Worm (Caenorhabditis elegans) whole organism, L2 larva: Measurements from ENCODE around the gene hrg-1.

ENCODE experiments used
- F13H6.1 ChIP-seq: sonication (generic microtip); optimal IDR thresholded peaks from 2 replicates; lab custom pipeline; 2016; ENCODE audit warnings: missing genetic modification characterization, missing compliant biosample characterization
- Y55F3AM.14 ChIP-seq: fragments of 200-800 bp; sonication (Bioruptor generic); optimal IDR thresholded peaks from 2 replicates; lab custom pipeline; 2018; ENCODE audit warnings: mild to moderate bottlenecking, missing genetic modification characterization, missing compliant biosample characterization
- ZK546.5 ChIP-seq: sonication (generic microtip); optimal IDR thresholded peaks from 2 replicates; lab custom pipeline; 2017; ENCODE audit warnings: missing biosample characterization, missing genetic modification characterization
- alr-1 ChIP-seq: fragments of 150-350 bp; optimal IDR thresholded peaks from 2 replicates; lab custom pipeline; 2014; ENCODE audit warnings: missing biosample characterization, missing genetic modification characterization
- aly-2 ChIP-seq: fragments of 150-350 bp; optimal IDR thresholded peaks from 2 replicates; lab custom pipeline; 2014; ENCODE audit warnings: missing biosample characterization, missing genetic modification characterization
- ama-1 ChIP-seq: fragments of 150-350 bp; optimal IDR thresholded peaks from 2 replicates; lab custom pipeline; 2018; ENCODE audit warnings: inconsistent platforms
- blmp-1 ChIP-seq: sonication (generic microtip); optimal IDR thresholded peaks from 2 replicates; lab custom pipeline; 2017; ENCODE audit warnings: missing genetic modification characterization, mild to moderate bottlenecking, missing compliant biosample characterization, antibody characterized with exemption, moderate library complexity; ENCODE audit not compliant: insufficient read depth
- ceh-16 ChIP-seq: fragments of 150-350 bp; optimal IDR thresholded peaks from 2 replicates; lab custom pipeline; 2014; ENCODE audit warnings: missing biosample characterization, missing genetic modification characterization
- ceh-82 ChIP-seq: fragments of 150-350 bp; optimal IDR thresholded peaks from 2 replicates; lab custom pipeline; 2014; ENCODE audit warnings: missing biosample characterization, missing genetic modification characterization
- crh-2 ChIP-seq: sonication (generic microtip); optimal IDR thresholded peaks from 2 replicates; lab custom pipeline; 2017; ENCODE audit warnings: missing biosample characterization, missing genetic modification characterization
- dmd-4 ChIP-seq: sonication (generic microtip); optimal IDR thresholded peaks from 2 replicates; lab custom pipeline; 2017; ENCODE audit warnings: missing biosample characterization, missing genetic modification characterization
- egl-27 ChIP-seq: sonication (generic microtip); optimal IDR thresholded peaks from 3 replicates; lab custom pipeline; 2017; ENCODE audit warnings: missing biosample characterization, missing genetic modification reagents, missing genetic modification characterization
- elt-3 ChIP-seq: sonication (generic microtip); optimal IDR thresholded peaks from 2 replicates; lab custom pipeline; 2017; ENCODE audit warnings: missing biosample characterization, missing genetic modification characterization
- fos-1 ChIP-seq: fragments of 150-350 bp; optimal IDR thresholded peaks from 2 replicates; lab custom pipeline; 2014; ENCODE audit warnings: missing biosample characterization, missing genetic modification characterization
- gmeb-1 ChIP-seq: fragments of 150-350 bp; optimal IDR thresholded peaks from 2 replicates; lab custom pipeline; 2014; ENCODE audit warnings: missing biosample characterization, missing genetic modification characterization
- lin-13 ChIP-seq: fragments of 150-350 bp; optimal IDR thresholded peaks from 2 replicates; lab custom pipeline; 2014; ENCODE audit warnings: missing biosample characterization, missing genetic modification reagents, missing genetic modification characterization
- lin-39 ChIP-seq: fragments of 150-350 bp; optimal IDR thresholded peaks from 2 replicates; lab custom pipeline; 2014; ENCODE audit warnings: missing biosample characterization, missing genetic modification reagents, missing genetic modification characterization
- lsy-2 ChIP-seq, 2 experiments: fragments of 150-350 bp in 1 of 2; sonication (generic microtip) in 1 of 2; optimal IDR thresholded peaks; 2 replicates each; lab custom pipeline; 2014 to 2017; ENCODE audit warnings: missing biosample characterization in 2 of 2, missing genetic modification characterization in 2 of 2
- mab-5 ChIP-seq: fragments of 150-350 bp; optimal IDR thresholded peaks from 2 replicates; lab custom pipeline; 2014; ENCODE audit warnings: missing biosample characterization, missing genetic modification characterization
- mbf-1 ChIP-seq: sonication (generic microtip); optimal IDR thresholded peaks from 2 replicates; lab custom pipeline; 2017; ENCODE audit warnings: missing biosample characterization, missing genetic modification characterization
- nhr-11 ChIP-seq: fragments of 150-350 bp; optimal IDR thresholded peaks from 2 replicates; lab custom pipeline; 2014; ENCODE audit warnings: missing biosample characterization, missing genetic modification characterization
- nhr-12 ChIP-seq: fragments of 150-350 bp; optimal IDR thresholded peaks from 2 replicates; lab custom pipeline; 2014; ENCODE audit warnings: missing biosample characterization, missing genetic modification characterization
- nhr-129 ChIP-seq: fragments of 150-350 bp; optimal IDR thresholded peaks from 2 replicates; lab custom pipeline; 2014; ENCODE audit warnings: missing biosample characterization, missing genetic modification characterization
- nhr-21 ChIP-seq: fragments of 150-350 bp; optimal IDR thresholded peaks from 2 replicates; lab custom pipeline; 2014; ENCODE audit warnings: missing biosample characterization, missing genetic modification characterization
- nhr-23 ChIP-seq: fragments of 150-350 bp; optimal IDR thresholded peaks from 2 replicates; lab custom pipeline; 2014; ENCODE audit warnings: missing biosample characterization, missing genetic modification reagents, missing genetic modification characterization
- nhr-237 ChIP-seq: fragments of 150-350 bp; optimal IDR thresholded peaks from 2 replicates; lab custom pipeline; 2014; ENCODE audit warnings: missing biosample characterization, missing genetic modification characterization
- nhr-25 ChIP-seq: fragments of 150-350 bp; sonication (generic microtip); optimal IDR thresholded peaks from 3 replicates; lab custom pipeline; 2014; ENCODE audit warnings: missing biosample characterization, missing genetic modification characterization
- nhr-6 ChIP-seq: fragments of 150-350 bp; optimal IDR thresholded peaks from 2 replicates; lab custom pipeline; 2014; ENCODE audit warnings: missing biosample characterization, missing genetic modification characterization
- nhr-77 ChIP-seq: fragments of 150-350 bp; optimal IDR thresholded peaks from 2 replicates; lab custom pipeline; 2014; ENCODE audit warnings: missing biosample characterization, missing genetic modification characterization
- peb-1 ChIP-seq: fragments of 150-350 bp; optimal IDR thresholded peaks from 2 replicates; lab custom pipeline; 2014; ENCODE audit warnings: missing biosample characterization, missing genetic modification characterization
- sem-4 ChIP-seq: fragments of 150-350 bp; optimal IDR thresholded peaks from 2 replicates; lab custom pipeline; 2014; ENCODE audit warnings: missing biosample characterization, missing genetic modification reagents, missing genetic modification characterization
- skn-1 ChIP-seq: sonication (generic microtip); optimal IDR thresholded peaks from 2 replicates; lab custom pipeline; 2017; ENCODE audit warnings: missing biosample characterization, missing genetic modification characterization
- sma-9 ChIP-seq, 2 experiments: fragments of 150-350 bp in 1 of 2; sonication (generic microtip) in 1 of 2; optimal IDR thresholded peaks; 2 replicates each; lab custom pipeline; 2014 to 2016; ENCODE audit warnings: missing genetic modification characterization in 2 of 2, mild to moderate bottlenecking in 1 of 2, missing biosample characterization in 1 of 2, missing compliant biosample characterization in 1 of 2, missing genetic modification reagents in 1 of 2, moderate library complexity in 1 of 2
- snpc-4 ChIP-seq: fragments of 150-350 bp; optimal IDR thresholded peaks from 2 replicates; lab custom pipeline; 2014; ENCODE audit warnings: missing biosample characterization, missing genetic modification characterization
- unc-39 ChIP-seq: fragments of 150-350 bp; optimal IDR thresholded peaks from 2 replicates; lab custom pipeline; 2014; ENCODE audit warnings: missing biosample characterization, missing genetic modification characterization
- unc-55 ChIP-seq: fragments of 150-350 bp; sonication (generic microtip); optimal IDR thresholded peaks from 3 replicates; lab custom pipeline; 2014; ENCODE audit warnings: missing biosample characterization, missing genetic modification reagents, missing genetic modification characterization
- unc-62 ChIP-seq: fragments of 150-350 bp; optimal IDR thresholded peaks from 2 replicates; lab custom pipeline; 2014; ENCODE audit warnings: missing biosample characterization, missing genetic modification reagents, missing genetic modification characterization
- zag-1 ChIP-seq: fragments of 150-350 bp; optimal IDR thresholded peaks from 2 replicates; lab custom pipeline; 2014; ENCODE audit warnings: missing biosample characterization, missing genetic modification characterization
- ztf-1 ChIP-seq: fragments of 200-800 bp; sonication (Bioruptor generic); conservative IDR thresholded peaks from 2 replicates; pipeline ENCODE4 v1.3.6; 2022; ENCODE audit warnings: missing genetic modification characterization, missing compliant biosample characterization
- ztf-11 ChIP-seq: sonication (generic microtip); optimal IDR thresholded peaks from 2 replicates; lab custom pipeline; 2017; ENCODE audit warnings: missing biosample characterization, missing genetic modification characterization
- ztf-4 ChIP-seq: fragments of 150-350 bp; optimal IDR thresholded peaks from 2 replicates; lab custom pipeline; 2014; ENCODE audit warnings: missing biosample characterization, missing genetic modification characterization

hrg-1 gene

DNA sequence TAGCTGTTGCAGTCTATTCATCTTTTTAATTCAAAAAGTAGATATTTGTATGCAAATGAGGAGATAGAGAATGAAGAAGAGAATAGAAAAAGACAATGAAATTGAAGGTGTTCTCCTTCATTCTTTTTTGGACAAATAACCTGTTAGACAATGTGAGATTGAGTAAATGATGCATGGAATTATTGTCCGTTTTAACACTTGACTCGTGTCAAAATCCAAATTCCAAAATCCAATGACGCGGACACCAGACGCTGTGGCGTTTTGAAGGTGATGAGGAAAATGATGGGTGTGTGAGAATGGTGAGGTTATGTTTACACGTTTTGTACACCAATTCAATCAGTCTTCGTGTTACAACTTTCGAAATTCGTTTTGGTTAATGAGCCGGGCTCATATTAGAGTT lies 36.9 kb downstream of the hrg-1 start:
- no peak for TF ChIP-seq gmeb-1 (tag; lab: Kevin White, UChicago)
- TF ChIP-seq nhr-129 = no peak
- TF ChIP-seq nhr-25 (tag; lab: Kevin White, UChicago) = no peak
- no peak for TF ChIP-seq lin-13
- no peak for TF ChIP-seq ama-1 (lab: Kevin White, UChicago)
- TF ChIP-seq nhr-237 = no peak
- no peak for TF ChIP-seq nhr-77
- TF ChIP-seq ceh-82 = no peak
- no peak for TF ChIP-seq peb-1 (tag; lab: Kevin White, UChicago)
- TF ChIP-seq fos-1 = no peak
- no peak for TF ChIP-seq nhr-6
- no peak for TF ChIP-seq ztf-4 (tag; lab: Kevin White, UChicago)
- TF ChIP-seq lsy-2 (tag; optimal IDR thresholded peaks at IDR 0.05; lab: Kevin White, UChicago) = no peak
- TF ChIP-seq nhr-11 (tag; lab: Kevin White, UChicago) = no peak
- TF ChIP-seq ztf-1 (GFP tag; lab: Robert Waterston, UW) = no peak

DNA sequence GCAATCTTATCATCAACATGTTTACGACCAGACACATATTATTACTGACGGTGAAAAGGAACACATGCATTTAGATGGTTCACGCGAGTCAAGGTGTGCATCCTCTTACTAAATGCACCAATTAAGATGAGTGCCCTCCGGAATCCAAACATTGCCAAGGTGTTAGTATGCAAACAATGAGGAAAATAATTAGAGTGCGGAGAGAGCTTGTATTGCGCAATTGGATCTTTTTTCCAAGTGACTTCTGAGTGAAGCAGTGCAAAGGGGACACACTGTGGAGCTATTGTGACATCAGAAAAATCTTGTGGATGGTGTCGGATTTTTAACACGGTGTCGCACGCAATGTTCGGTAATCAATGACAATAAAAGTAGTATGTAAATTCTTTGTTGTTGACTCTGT lies 38.8 kb downstream of the hrg-1 start:
- no peak for TF ChIP-seq unc-39 (tag; lab: Kevin White, UChicago)
- no peak for TF ChIP-seq nhr-12 (tag; lab: Kevin White, UChicago)
- no peak for TF ChIP-seq sem-4 (tag; lab: Kevin White, UChicago)
- TF ChIP-seq Y55F3AM.14 (GFP tag; lab: Kevin White, UChicago) = no peak
- no peak for TF ChIP-seq alr-1
- TF ChIP-seq mab-5 (tag; lab: Kevin White, UChicago) = no peak
- TF ChIP-seq ceh-82 = no peak
- TF ChIP-seq nhr-25 (tag; lab: Kevin White, UChicago) = no peak
- no peak for TF ChIP-seq nhr-129
- TF ChIP-seq F13H6.1 (tag; lab: Kevin White, UChicago) = no peak
- no peak for TF ChIP-seq zag-1
- TF ChIP-seq lsy-2 (tag; optimal IDR thresholded peaks at IDR 0.05; lab: Kevin White, UChicago) = no peak
- no peak for TF ChIP-seq mbf-1 (tag; lab: Kevin White, UChicago)
- TF ChIP-seq nhr-23 (tag; lab: Kevin White, UChicago) = no peak
- TF ChIP-seq fos-1 = no peak

DNA sequence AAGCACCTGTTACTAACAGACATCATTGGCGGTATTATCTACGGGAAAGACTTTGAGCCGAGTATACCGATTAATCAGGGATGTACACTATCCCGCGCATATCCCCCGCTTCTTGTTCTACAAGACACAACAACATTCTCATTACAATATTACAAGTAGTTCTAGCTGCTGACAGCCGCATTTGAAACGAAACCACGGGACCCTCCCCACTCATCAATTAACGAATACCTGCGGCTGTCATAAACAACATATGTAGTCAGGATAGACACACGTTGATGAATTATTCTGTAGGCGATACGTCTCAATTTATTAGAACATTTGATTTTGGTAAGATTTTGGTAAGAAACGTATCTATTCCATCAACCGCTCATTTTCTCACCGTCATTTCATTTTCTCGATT lies 39.3 kb downstream of the hrg-1 start:
- TF ChIP-seq aly-2 (tag; lab: Kevin White, UChicago) (no peak), ceh-82 (no peak), nhr-237 (no peak), dmd-4 (tag; lab: Kevin White, UChicago) (no peak), ztf-11 (tag; lab: Kevin White, UChicago) (no peak), crh-2 (tag; lab: Kevin White, UChicago) (no peak), unc-62 (no peak), skn-1 (tag; lab: Kevin White, UChicago) (no peak), sma-9 (GFP tag; optimal IDR thresholded peaks at IDR 0.05; lab: Kevin White, UChicago) (no peak), sma-9 (tag; optimal IDR thresholded peaks at IDR 0.05; lab: Kevin White, UChicago) (no peak), snpc-4 (tag; lab: Kevin White, UChicago) (no peak), F13H6.1 (tag; lab: Kevin White, UChicago) (no peak), lsy-2 (tag; optimal IDR thresholded peaks at IDR 0.05; lab: Kevin White, UChicago) (no peak), nhr-21 (tag; lab: Kevin White, UChicago) (no peak), elt-3 (tag; lab: Kevin White, UChicago) (no peak)

DNA sequence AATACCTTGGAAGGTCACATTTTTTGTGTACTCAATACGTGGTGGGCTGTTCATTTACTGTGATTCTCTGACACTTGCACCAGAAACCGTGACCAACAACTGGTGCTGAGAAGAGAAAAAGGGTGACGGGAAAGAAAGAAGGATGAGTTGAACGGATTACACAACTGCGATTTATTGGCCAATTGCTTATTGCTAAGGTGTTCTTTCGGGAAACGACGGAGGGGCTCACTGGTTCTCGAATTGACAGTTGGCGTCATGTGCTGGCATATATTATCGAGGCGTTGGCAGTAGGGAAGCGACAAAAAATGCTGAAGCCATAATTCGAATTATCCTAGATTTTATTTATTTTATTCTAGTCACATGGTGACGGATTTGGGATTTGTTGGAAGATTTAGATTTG lies 41.9 kb downstream of the hrg-1 start:
- no peak for TF ChIP-seq blmp-1 (tag; lab: Kevin White, UChicago)
- TF ChIP-seq ztf-1 (GFP tag; lab: Robert Waterston, UW) = no peak
- TF ChIP-seq lin-39 (tag; lab: Kevin White, UChicago) = no peak
- no peak for TF ChIP-seq nhr-12 (tag; lab: Kevin White, UChicago)
- TF ChIP-seq skn-1 (tag; lab: Kevin White, UChicago) = no peak
- no peak for TF ChIP-seq crh-2 (tag; lab: Kevin White, UChicago)
- no peak for TF ChIP-seq unc-55 (GFP tag; lab: Kevin White, UChicago)
- no peak for TF ChIP-seq ztf-4 (tag; lab: Kevin White, UChicago)
- no peak for TF ChIP-seq sma-9 (GFP tag; optimal IDR thresholded peaks at IDR 0.05; lab: Kevin White, UChicago)
- TF ChIP-seq sma-9 (tag; optimal IDR thresholded peaks at IDR 0.05; lab: Kevin White, UChicago) = no peak
- TF ChIP-seq dmd-4 (tag; lab: Kevin White, UChicago) = no peak
- TF ChIP-seq sem-4 (tag; lab: Kevin White, UChicago) = no peak
- no peak for TF ChIP-seq Y55F3AM.14 (GFP tag; lab: Kevin White, UChicago)
- TF ChIP-seq ceh-16 (tag; lab: Kevin White, UChicago) = no peak
- no peak for TF ChIP-seq egl-27 (tag; lab: Kevin White, UChicago)
- no peak for TF ChIP-seq nhr-237
- no peak for TF ChIP-seq nhr-25 (tag; lab: Kevin White, UChicago)
- no peak for TF ChIP-seq ZK546.5 (tag; lab: Kevin White, UChicago)
- TF ChIP-seq, all 48 proteins: peak for 0
